Worm (Caenorhabditis elegans): Measurements from ENCODE around the gene F41H10.1.

ce11 chrIV:5374946-5375345 lies 7.8 kb upstream of the F41H10.1 start:
- no peak for TF ChIP-seq mxl-2 (GFP tag; conservative IDR thresholded peaks at IDR 0.05)
- TF ChIP-seq hif-1 (tag; optimal IDR thresholded peaks at IDR 0.05) = no peak
- no peak for TF ChIP-seq ceh-28 (tag; optimal IDR thresholded peaks at IDR 0.05)
- TF ChIP-seq mdl-1 (tag; optimal IDR thresholded peaks at IDR 0.05) = no peak
- no peak for TF ChIP-seq nhr-28 (tag; optimal IDR thresholded peaks at IDR 0.05)
- no peak for TF ChIP-seq lin-15B (tag; optimal IDR thresholded peaks at IDR 0.05)
- no peak for TF ChIP-seq ama-1 (optimal IDR thresholded peaks at IDR 0.05)
- no peak for TF ChIP-seq set-16 (GFP tag; IDR thresholded peaks at IDR 0.05)
- TF ChIP-seq hlh-30 (tag; optimal IDR thresholded peaks at IDR 0.05; ENCODE audit: insufficient read depth) = no peak

All from whole organism, L4 larva.